Fruit fly (Drosophila melanogaster) whole organism, embryonic: ENCODE measurements around the gene AnxB9.

Source experiments
- Antp ChIP-seq: fragments of 200-800 bp; sonication (Bioruptor generic); optimal IDR thresholded peaks from 3 replicates; lab custom pipeline; 2016; ENCODE audit warnings: missing biosample characterization, missing genetic modification characterization
- CG10431 ChIP-seq: fragments of 200-800 bp; sonication (Bioruptor generic); optimal IDR thresholded peaks from 3 replicates; lab custom pipeline; 2018; ENCODE audit warnings: missing biosample characterization, mild to moderate bottlenecking, missing genetic modification characterization
- CG11695 ChIP-seq: fragments of 200-800 bp; sonication (Bioruptor generic); IDR thresholded peaks from 3 replicates; pipeline ENCODE4 v1.3.6; 2022; ENCODE audit warnings: missing biosample characterization, missing genetic modification characterization
- CG12769 ChIP-seq: fragments of 200-800 bp; sonication (Bioruptor generic); optimal IDR thresholded peaks from 2 replicates; lab custom pipeline; 2019; ENCODE audit warnings: missing biosample characterization, mild to moderate bottlenecking, missing genetic modification characterization, moderate library complexity
- CG13424 ChIP-seq: fragments of 200-800 bp; sonication (Bioruptor generic); optimal IDR thresholded peaks from 2 replicates; lab custom pipeline; 2019; ENCODE audit warnings: missing biosample characterization, mild to moderate bottlenecking, missing genetic modification characterization, moderate library complexity
- CG13775 ChIP-seq: fragments of 200-800 bp; sonication (Bioruptor generic); optimal IDR thresholded peaks from 3 replicates; lab custom pipeline; 2017; ENCODE audit warnings: missing biosample characterization, mild to moderate bottlenecking, missing genetic modification characterization
- CG14441 ChIP-seq: fragments of 200-800 bp; sonication (Bioruptor generic); IDR thresholded peaks from 2 replicates; pipeline ENCODE4 v1.3.6; 2022; ENCODE audit warnings: missing biosample characterization, missing genetic modification characterization
- CG14710 ChIP-seq: fragments of 200-800 bp; sonication (Bioruptor generic); optimal IDR thresholded peaks from 3 replicates; lab custom pipeline; 2019; ENCODE audit warnings: missing biosample characterization, mild to moderate bottlenecking, missing genetic modification characterization, moderate library complexity
- CG15073 ChIP-seq: fragments of 200-800 bp; sonication (Bioruptor generic); optimal IDR thresholded peaks from 2 replicates; lab custom pipeline; 2016; ENCODE audit warnings: missing biosample characterization, missing genetic modification characterization
- CG18011 ChIP-seq: fragments of 200-800 bp; sonication (Bioruptor generic); optimal IDR thresholded peaks from 2 replicates; lab custom pipeline; 2017; ENCODE audit warnings: missing biosample characterization, missing genetic modification characterization, mild to moderate bottlenecking, moderate library complexity, missing genotype
- CG1832 ChIP-seq: fragments of 200-800 bp; sonication (Bioruptor generic); optimal IDR thresholded peaks from 2 replicates; lab custom pipeline; 2017; ENCODE audit warnings: missing biosample characterization, mild to moderate bottlenecking, missing genetic modification characterization, inconsistent platforms
- CG2199 ChIP-seq: fragments of 200-800 bp; sonication (Bioruptor generic); IDR thresholded peaks from 3 replicates; pipeline ENCODE4 v1.3.6; 2022; ENCODE audit warnings: missing biosample characterization, missing genetic modification characterization
- CG4282 ChIP-seq: fragments of 200-800 bp; sonication (Bioruptor generic); optimal IDR thresholded peaks from 2 replicates; lab custom pipeline; 2016; ENCODE audit warnings: missing biosample characterization, missing genetic modification characterization
- CG4328 ChIP-seq: fragments of 200-800 bp; sonication (Bioruptor generic); optimal IDR thresholded peaks from 3 replicates; lab custom pipeline; 2017; ENCODE audit warnings: missing biosample characterization, missing genetic modification reagents, missing genetic modification characterization
- CG4854 ChIP-seq: fragments of 200-800 bp; sonication (Bioruptor generic); optimal IDR thresholded peaks from 2 replicates; lab custom pipeline; 2016; ENCODE audit warnings: missing biosample characterization, missing genetic modification characterization, inconsistent platforms
- CG6272 ChIP-seq: fragments of 200-800 bp; sonication (Bioruptor generic); IDR thresholded peaks from 2 replicates; pipeline ENCODE4 v1.3.6; 2022; ENCODE audit warnings: missing biosample characterization, missing genetic modification characterization
- CG6654 ChIP-seq: fragments of 200-800 bp; sonication (Bioruptor generic); optimal IDR thresholded peaks from 2 replicates; lab custom pipeline; 2017; ENCODE audit warnings: missing biosample characterization, mild to moderate bottlenecking, missing genetic modification characterization
- CG7745 ChIP-seq: fragments of 200-800 bp; sonication (Bioruptor generic); optimal IDR thresholded peaks from 2 replicates; lab custom pipeline; 2018; ENCODE audit warnings: missing biosample characterization, mild to moderate bottlenecking, missing genetic modification characterization, moderate library complexity
- CG9215 ChIP-seq: fragments of 200-800 bp; sonication (Bioruptor generic); IDR thresholded peaks from 2 replicates; pipeline ENCODE4 v1.3.6; 2022; ENCODE audit warnings: missing biosample characterization, missing genetic modification characterization
- CG9437 ChIP-seq: fragments of 200-800 bp; sonication (Bioruptor generic); optimal IDR thresholded peaks from 2 replicates; lab custom pipeline; 2018; ENCODE audit warnings: missing biosample characterization, mild to moderate bottlenecking, missing genetic modification characterization
- CG9817 ChIP-seq: fragments of 200-800 bp; sonication (Bioruptor generic); optimal IDR thresholded peaks from 2 replicates; lab custom pipeline; 2018; ENCODE audit warnings: missing biosample characterization, mild to moderate bottlenecking, missing genetic modification characterization, moderate library complexity
- CG9932 ChIP-seq: fragments of 200-800 bp; sonication (Bioruptor generic); IDR thresholded peaks from 2 replicates; pipeline ENCODE4 v1.3.6; 2022; ENCODE audit warnings: missing biosample characterization, missing genetic modification characterization
- Dll ChIP-seq: fragments of 200-800 bp; sonication (Bioruptor generic); IDR thresholded peaks from 4 replicates; pipeline ENCODE4 v1.3.6; 2022; ENCODE audit warnings: missing biosample characterization, missing genetic modification characterization; ENCODE audit not compliant: partially characterized antibody
- GATAe ChIP-seq: fragments of 200-800 bp; sonication (Bioruptor generic); conservative IDR thresholded peaks from 2 replicates; pipeline ENCODE4 v1.3.6; 2022; ENCODE audit warnings: missing biosample characterization, missing genetic modification characterization
- H2.0 ChIP-seq: fragments of 200-800 bp; sonication (Bioruptor generic); IDR thresholded peaks from 2 replicates; pipeline ENCODE4 v1.3.6; 2022; ENCODE audit warnings: missing biosample characterization, missing genetic modification characterization
- Hand ChIP-seq: fragments of 200-800 bp; sonication (Bioruptor generic); optimal IDR thresholded peaks from 2 replicates; lab custom pipeline; 2017; ENCODE audit warnings: mild to moderate bottlenecking, missing biosample characterization, missing genetic modification reagents, missing genetic modification characterization
- Hr51 ChIP-seq, 2 experiments: fragments of 200-800 bp; sonication (Bioruptor generic); optimal IDR thresholded peaks; 2 replicates in 1 of 2; 3 replicates in 1 of 2; lab custom pipeline; 2016 to 2018; ENCODE audit warnings: missing biosample characterization in 2 of 2, missing genetic modification characterization in 2 of 2, mild to moderate bottlenecking in 1 of 2, moderate library complexity in 1 of 2
- Jarid2 ChIP-seq: fragments of 200-800 bp; sonication (Bioruptor generic); optimal IDR thresholded peaks from 3 replicates; lab custom pipeline; 2017; ENCODE audit warnings: mild to moderate bottlenecking, missing biosample characterization, missing genetic modification reagents, missing genetic modification characterization
- Rfx ChIP-seq: fragments of 200-800 bp; sonication (Bioruptor generic); IDR thresholded peaks from 2 replicates; pipeline ENCODE4 v1.3.6; 2022; ENCODE audit warnings: missing biosample characterization, missing genetic modification characterization
- Usf ChIP-seq: fragments of 200-800 bp; sonication (Bioruptor generic); optimal IDR thresholded peaks from 2 replicates; lab custom pipeline; 2017; ENCODE audit warnings: missing genotype, missing biosample characterization, missing genetic modification characterization
- ac ChIP-seq: fragments of 200-800 bp; sonication (Bioruptor generic); optimal IDR thresholded peaks from 3 replicates; lab custom pipeline; 2017; ENCODE audit warnings: missing biosample characterization, mild to moderate bottlenecking, missing genetic modification characterization
- bcd ChIP-seq: fragments of 200-800 bp; sonication (Bioruptor generic); optimal IDR thresholded peaks from 2 replicates; lab custom pipeline; 2017; ENCODE audit warnings: missing biosample characterization, mild to moderate bottlenecking, missing genetic modification characterization
- caup ChIP-seq: fragments of 200-800 bp; sonication (Bioruptor generic); optimal IDR thresholded peaks from 3 replicates; lab custom pipeline; 2017; ENCODE audit warnings: missing biosample characterization, mild to moderate bottlenecking, missing genetic modification characterization, moderate library complexity; ENCODE audit not compliant: severe bottlenecking
- da ChIP-seq: fragments of 200-800 bp; sonication (Bioruptor generic); optimal IDR thresholded peaks from 2 replicates; lab custom pipeline; 2016; ENCODE audit warnings: missing biosample characterization, missing genetic modification characterization
- dm ChIP-seq: fragments of 200-800 bp; sonication (Bioruptor generic); optimal IDR thresholded peaks from 3 replicates; lab custom pipeline; 2016; ENCODE audit warnings: missing biosample characterization, missing genetic modification characterization
- dmrt11E ChIP-seq: fragments of 200-800 bp; sonication (Bioruptor generic); optimal IDR thresholded peaks from 3 replicates; lab custom pipeline; 2018; ENCODE audit warnings: missing biosample characterization, mild to moderate bottlenecking, missing genetic modification characterization, moderate library complexity
- en ChIP-seq: fragments of 200-800 bp; sonication (Bioruptor generic); optimal IDR thresholded peaks from 2 replicates; lab custom pipeline; 2016; ENCODE audit warnings: missing biosample characterization, missing genetic modification characterization
- eve ChIP-seq, 2 experiments: fragments of >200 bp; optimal IDR thresholded peaks; 2 replicates each; lab custom pipeline; 2017; ENCODE audit warnings: missing biosample characterization in 2 of 2, missing genetic modification characterization in 2 of 2
- ewg ChIP-seq: fragments of 200-800 bp; sonication (Bioruptor generic); optimal IDR thresholded peaks from 3 replicates; lab custom pipeline; 2017; ENCODE audit warnings: mild to moderate bottlenecking, missing biosample characterization, missing genetic modification reagents, missing genetic modification characterization
- h ChIP-seq: fragments of >200 bp; optimal IDR thresholded peaks from 2 replicates; lab custom pipeline; 2017
- kah ChIP-seq: fragments of 200-800 bp; sonication (Bioruptor generic); optimal IDR thresholded peaks from 2 replicates; lab custom pipeline; 2018; ENCODE audit warnings: missing biosample characterization, mild to moderate bottlenecking, missing genetic modification characterization
- kni ChIP-seq: fragments of 200-800 bp; sonication (Bioruptor generic); optimal IDR thresholded peaks from 3 replicates; lab custom pipeline; 2017; ENCODE audit warnings: mild to moderate bottlenecking, missing biosample characterization, missing genetic modification reagents, missing genetic modification characterization
- prd ChIP-seq, 3 experiments: fragments of >200 bp in 2 of 3; fragments of 200-800 bp in 1 of 3; sonication (Bioruptor generic) in 1 of 3; optimal IDR thresholded peaks in 2 of 3; IDR thresholded peaks in 1 of 3; 2 replicates in 2 of 3; 3 replicates in 1 of 3; pipeline versions ENCODE4 v1.3.6 to Lab custom; 2017 to 2022; ENCODE audit warnings: missing biosample characterization in 1 of 3, missing genetic modification characterization in 1 of 3
- scrt ChIP-seq: fragments of 200-800 bp; sonication (Bioruptor generic); optimal IDR thresholded peaks from 2 replicates; lab custom pipeline; 2018; ENCODE audit warnings: missing biosample characterization, mild to moderate bottlenecking, missing genetic modification characterization, moderate library complexity
- sima ChIP-seq: fragments of 200-800 bp; sonication (Bioruptor generic); optimal IDR thresholded peaks from 2 replicates; lab custom pipeline; 2016; ENCODE audit warnings: missing biosample characterization, missing genetic modification characterization
- sr ChIP-seq: fragments of 200-800 bp; sonication (Bioruptor generic); IDR thresholded peaks from 3 replicates; pipeline ENCODE4 v1.3.6; 2022; ENCODE audit warnings: missing biosample characterization, missing genetic modification characterization
- stwl ChIP-seq: fragments of 200-800 bp; sonication (Bioruptor generic); optimal IDR thresholded peaks from 3 replicates; lab custom pipeline; 2018; ENCODE audit warnings: missing biosample characterization, mild to moderate bottlenecking, missing genetic modification characterization, moderate library complexity
- trem ChIP-seq: fragments of 200-800 bp; optimal IDR thresholded peaks from 3 replicates; lab custom pipeline; 2019; ENCODE audit warnings: missing biosample characterization, mild to moderate bottlenecking, missing genetic modification characterization, moderate library complexity
- twi ChIP-seq: fragments of 200-800 bp; optimal IDR thresholded peaks from 2 replicates; lab custom pipeline; 2019; ENCODE audit warnings: missing biosample characterization, mild to moderate bottlenecking, missing genetic modification characterization, moderate library complexity
- wor ChIP-seq: fragments of 200-800 bp; sonication (Bioruptor generic); IDR thresholded peaks from 2 replicates; pipeline ENCODE4 v1.3.6; 2022; ENCODE audit warnings: missing biosample characterization, missing genetic modification characterization
- z ChIP-seq: fragments of 200-800 bp; sonication (Bioruptor generic); IDR thresholded peaks from 3 replicates; pipeline ENCODE4 v1.3.6; 2022; ENCODE audit warnings: missing biosample characterization, missing genetic modification characterization

The AnxB9 gene

dm6 chr3R:21118784-21119183 lies 53.7 kb downstream of the AnxB9 start, which contains the start of gene Bdbt (continued):
- TF ChIP-seq Dll (GFP tag; lab: Robert Waterston, UW) (peak; percentile 60; the same call in 3 of the 4 replicates), Antp (GFP tag; lab: Kevin White, UChicago) (peak; percentile 39), Hand (no peak), Rfx (GFP tag; lab: Robert Waterston, UW) (peak; percentile 25; the same call in 1 of the 2 replicates), sr (GFP tag; lab: Robert Waterston, UW) (no peak), CG4282 (GFP tag; lab: Kevin White, UChicago) (no peak), CG11695 (no peak), en (GFP tag; lab: Kevin White, UChicago) (no peak), kni (no peak), kah (GFP tag; lab: Kevin White, UChicago) (no peak), CG6654 (no peak), trem (tag; lab: Kevin White, UChicago) (no peak), h (no peak), Hr51 (GFP tag; optimal IDR thresholded peaks at IDR 0.05; lab: Kevin White, UChicago) (no peak), CG14441 (peak; percentile 49; the same call in 1 of the 2 replicates), CG9215 (GFP tag; lab: Robert Waterston, UW) (no peak), CG12769 (tag; lab: Kevin White, UChicago) (no peak), CG13424 (peak; percentile 5), CG4854 (GFP tag; lab: Kevin White, UChicago) (no peak), CG2199 (no peak), ewg (no peak), z (no peak), CG14710 (tag; lab: Kevin White, UChicago) (peak; percentile 10), CG9437 (GFP tag; lab: Kevin White, UChicago) (no peak), sima (no peak), ac (GFP tag; lab: Kevin White, UChicago) (no peak), wor (no peak), CG1832 (GFP tag; lab: Kevin White, UChicago) (no peak), CG9932 (GFP tag; lab: Robert Waterston, UW) (peak; percentile 52), caup (GFP tag; lab: Kevin White, UChicago) (no peak), scrt (GFP tag; lab: Kevin White, UChicago) (no peak), CG10431 (GFP tag; lab: Kevin White, UChicago) (no peak), H2.0 (GFP tag; lab: Robert Waterston, UW) (peak; percentile 11; the same call in 1 of the 2 replicates), bcd (GFP tag; lab: Kevin White, UChicago) (peak; percentile 43), CG4328 (GFP tag; lab: Kevin White, UChicago) (no peak), stwl (tag; lab: Kevin White, UChicago) (peak; percentile 46), CG7745 (tag; lab: Kevin White, UChicago) (no peak), prd (optimal IDR thresholded peaks at IDR 0.05; lab: Kevin White, UChicago) (no peak), prd (GFP tag; IDR thresholded peaks at IDR 0.05; lab: Robert Waterston, UW) (peak; percentile 14; the same call in 1 of the 3 replicates), dmrt11E (tag; lab: Kevin White, UChicago) (no peak), da (GFP tag; lab: Kevin White, UChicago) (no peak), CG18011 (GFP tag; lab: Kevin White, UChicago) (no peak), GATAe (GFP tag; lab: Robert Waterston, UW) (no peak), Usf (GFP tag; lab: Kevin White, UChicago) (no peak), CG15073 (GFP tag; lab: Kevin White, UChicago) (no peak), twi (tag; lab: Kevin White, UChicago) (no peak), CG6272 (GFP tag; lab: Robert Waterston, UW) (no peak), eve (GFP tag; optimal IDR thresholded peaks at IDR 0.05; lab: Kevin White, UChicago) (no peak), Jarid2 (GFP tag; lab: Kevin White, UChicago) (no peak), dm (GFP tag; lab: Kevin White, UChicago) (peak; percentile 34), CG9817 (tag; lab: Kevin White, UChicago) (no peak), CG13775 (no peak)
